Worm (Caenorhabditis elegans) whole organism, L1 larva: ENCODE results near the gene shc-3.
A peak's percentile ranks its signal among the peaks of the same experiment; 100 is the strongest.

Experiments used
- C04F5.9 ChIP-seq: sonication (generic microtip); optimal IDR thresholded peaks from 2 replicates; lab custom pipeline; 2016; ENCODE audit warnings: missing genetic modification characterization, missing compliant biosample characterization
- C34B4.2 ChIP-seq: sonication (generic microtip); optimal IDR thresholded peaks from 2 replicates; lab custom pipeline; 2017; ENCODE audit warnings: mild to moderate bottlenecking, missing genetic modification characterization, missing compliant biosample characterization
- aly-2 ChIP-seq: fragments of 150-350 bp; optimal IDR thresholded peaks from 2 replicates; lab custom pipeline; 2014; ENCODE audit warnings: missing biosample characterization, missing genetic modification characterization
- ama-1 ChIP-seq: fragments of 150-350 bp; optimal IDR thresholded peaks from 2 replicates; lab custom pipeline; 2014
- blmp-1 ChIP-seq: fragments of 150-350 bp; optimal IDR thresholded peaks from 2 replicates; lab custom pipeline; 2014; ENCODE audit warnings: missing biosample characterization, missing genetic modification characterization
- ceh-8 ChIP-seq: fragments of 200-800 bp; sonication (Bioruptor generic); optimal IDR thresholded peaks from 2 replicates; lab custom pipeline; 2018; ENCODE audit warnings: mild to moderate bottlenecking, missing genetic modification characterization, moderate library complexity, missing compliant biosample characterization
- ceh-88 ChIP-seq: fragments of 200-800 bp; sonication (Bioruptor generic); IDR thresholded peaks from 2 replicates; pipeline ENCODE4 v1.3.6; 2022; ENCODE audit warnings: missing genetic modification characterization, missing compliant biosample characterization
- ces-1 ChIP-seq: fragments of 150-350 bp; optimal IDR thresholded peaks from 2 replicates; lab custom pipeline; 2014; ENCODE audit warnings: missing biosample characterization, missing genetic modification reagents, missing genetic modification characterization
- dpl-1 ChIP-seq, 3 experiments: fragments of 150-350 bp in 2 of 3; sonication (generic microtip) in 1 of 3; optimal IDR thresholded peaks; 2 replicates each; lab custom pipeline; 2014 to 2017; ENCODE audit warnings: missing biosample characterization in 3 of 3, missing genetic modification characterization in 3 of 3, missing genetic modification reagents in 3 of 3
- efl-1 ChIP-seq, 4 experiments: fragments of 150-350 bp; optimal IDR thresholded peaks in 3 of 4; peaks in 1 of 4; 1 replicate in 1 of 4; 2 replicates in 3 of 4; lab custom pipeline; 2014; ENCODE audit warnings: missing biosample characterization in 2 of 4, missing genetic modification characterization in 2 of 4, missing genetic modification reagents in 2 of 4
- efl-3 ChIP-seq: fragments of 200-800 bp; sonication (Bioruptor generic); optimal IDR thresholded peaks from 2 replicates; lab custom pipeline; 2018; ENCODE audit warnings: mild to moderate bottlenecking, missing genetic modification characterization, missing compliant biosample characterization
- egl-27 ChIP-seq, 2 experiments: fragments of 150-350 bp in 1 of 2; sonication (generic microtip); optimal IDR thresholded peaks; 3 replicates each; lab custom pipeline; 2017 to 2018; ENCODE audit warnings: missing biosample characterization in 2 of 2, missing genetic modification characterization in 2 of 2, missing genetic modification reagents in 2 of 2
- elt-2 ChIP-seq: sonication (generic microtip); optimal IDR thresholded peaks from 2 replicates; lab custom pipeline; 2016; ENCODE audit warnings: missing genetic modification characterization, mild to moderate bottlenecking, inconsistent platforms, missing compliant biosample characterization, missing genetic modification reagents
- elt-3 ChIP-seq, 6 experiments: fragments of 150-350 bp in 1 of 6; sonication (generic microtip); optimal IDR thresholded peaks; 2 replicates each; lab custom pipeline; 2017 to 2018; ENCODE audit warnings: missing biosample characterization in 6 of 6, missing genetic modification characterization in 6 of 6, inconsistent platforms in 1 of 6
- fkh-10 ChIP-seq: sonication (generic microtip); optimal IDR thresholded peaks from 2 replicates; lab custom pipeline; 2017; ENCODE audit warnings: missing biosample characterization, missing genetic modification reagents, missing genetic modification characterization
- fkh-4 ChIP-seq: sonication (generic microtip); optimal IDR thresholded peaks from 2 replicates; lab custom pipeline; 2016; ENCODE audit warnings: missing compliant biosample characterization, missing genetic modification characterization, borderline replicate concordance
- hlh-17 ChIP-seq: fragments of 200-800 bp; sonication (Bioruptor generic); optimal IDR thresholded peaks from 2 replicates; lab custom pipeline; 2018; ENCODE audit warnings: missing genetic modification characterization, mild to moderate bottlenecking, missing compliant biosample characterization, moderate library complexity, borderline replicate concordance
- hlh-4 ChIP-seq: sonication (generic microtip); optimal IDR thresholded peaks from 2 replicates; lab custom pipeline; 2016; ENCODE audit warnings: mild to moderate bottlenecking, missing genetic modification characterization, missing compliant biosample characterization
- jun-1 ChIP-seq: fragments of 150-350 bp; optimal IDR thresholded peaks from 2 replicates; lab custom pipeline; 2014; ENCODE audit warnings: missing biosample characterization, missing genetic modification reagents, missing genetic modification characterization
- lin-15B ChIP-seq: fragments of 150-350 bp; sonication (generic microtip); optimal IDR thresholded peaks from 3 replicates; lab custom pipeline; 2014; ENCODE audit warnings: missing biosample characterization, missing genetic modification characterization
- lin-39 ChIP-seq: fragments of 150-350 bp; optimal IDR thresholded peaks from 2 replicates; lab custom pipeline; 2014; ENCODE audit warnings: missing biosample characterization, missing genetic modification reagents, missing genetic modification characterization
- mab-9 ChIP-seq: fragments of 200-800 bp; sonication (Bioruptor generic); IDR thresholded peaks from 2 replicates; pipeline ENCODE4 v1.3.6; 2022; ENCODE audit warnings: missing genetic modification reagents, missing genetic modification characterization, missing compliant biosample characterization
- nhr-11 ChIP-seq: fragments of 150-350 bp; optimal IDR thresholded peaks from 2 replicates; lab custom pipeline; 2014; ENCODE audit warnings: missing biosample characterization, missing genetic modification characterization
- nhr-19 ChIP-seq: fragments of 200-800 bp; sonication (Bioruptor generic); conservative IDR thresholded peaks from 2 replicates; pipeline ENCODE4 v1.3.6; 2022; ENCODE audit warnings: missing genetic modification characterization, missing compliant biosample characterization
- nhr-28 ChIP-seq: fragments of 150-350 bp; optimal IDR thresholded peaks from 2 replicates; lab custom pipeline; 2014; ENCODE audit warnings: missing biosample characterization, missing genetic modification characterization
- nhr-71 ChIP-seq: sonication (generic microtip); optimal IDR thresholded peaks from 2 replicates; lab custom pipeline; 2016; ENCODE audit warnings: mild to moderate bottlenecking, missing genetic modification characterization, moderate library complexity, missing compliant biosample characterization
- nhr-85 ChIP-seq: sonication (generic microtip); peaks from one replicate; lab custom pipeline; 2016; ENCODE audit warnings: missing genetic modification characterization, inconsistent platforms, missing compliant biosample characterization
- nhr-90 ChIP-seq: sonication (generic microtip); optimal IDR thresholded peaks from 2 replicates; lab custom pipeline; 2016; ENCODE audit warnings: mild to moderate bottlenecking, missing genetic modification characterization, missing compliant biosample characterization; ENCODE audit not compliant: poor library complexity
- pax-3 ChIP-seq: fragments of 200-800 bp; sonication (Bioruptor generic); optimal IDR thresholded peaks from 2 replicates; lab custom pipeline; 2018; ENCODE audit warnings: mild to moderate bottlenecking, missing genetic modification characterization, moderate library complexity, missing compliant biosample characterization
- rnt-1 ChIP-seq: sonication (generic microtip); optimal IDR thresholded peaks from 2 replicates; lab custom pipeline; 2016; ENCODE audit warnings: mild to moderate bottlenecking, missing genetic modification characterization, moderate library complexity, missing compliant biosample characterization
- skn-1 ChIP-seq: fragments of 150-350 bp; optimal IDR thresholded peaks from 2 replicates; lab custom pipeline; 2014; ENCODE audit warnings: missing biosample characterization, missing genetic modification characterization
- snpc-4 ChIP-seq: fragments of 150-350 bp; optimal IDR thresholded peaks from 2 replicates; lab custom pipeline; 2014; ENCODE audit warnings: missing biosample characterization, missing genetic modification characterization
- snu-23 ChIP-seq: sonication (generic microtip); optimal IDR thresholded peaks from 2 replicates; lab custom pipeline; 2016; ENCODE audit warnings: missing genetic modification characterization, missing compliant biosample characterization
- sox-4 ChIP-seq: sonication (generic microtip); optimal IDR thresholded peaks from 2 replicates; lab custom pipeline; 2016; ENCODE audit warnings: missing genetic modification characterization, missing compliant biosample characterization
- sptf-1 ChIP-seq: fragments of 150-350 bp; optimal IDR thresholded peaks from 2 replicates; lab custom pipeline; 2014; ENCODE audit warnings: missing biosample characterization, missing genetic modification characterization
- tbx-2 ChIP-seq: sonication (generic microtip); optimal IDR thresholded peaks from 2 replicates; lab custom pipeline; 2016; ENCODE audit warnings: missing genetic modification characterization, missing compliant biosample characterization
- tlp-1 ChIP-seq: fragments of 150-350 bp; optimal IDR thresholded peaks from 2 replicates; lab custom pipeline; 2014; ENCODE audit warnings: missing biosample characterization, missing genetic modification characterization
- unc-130 ChIP-seq: fragments of 150-350 bp; optimal IDR thresholded peaks from 2 replicates; lab custom pipeline; 2017; ENCODE audit warnings: missing biosample characterization, missing genetic modification characterization, inconsistent platforms
- unc-30 ChIP-seq: sonication (generic microtip); optimal IDR thresholded peaks from 2 replicates; lab custom pipeline; 2017; ENCODE audit warnings: missing biosample characterization, missing genetic modification characterization
- unc-62 ChIP-seq: fragments of 150-350 bp; optimal IDR thresholded peaks from 2 replicates; lab custom pipeline; 2014; ENCODE audit warnings: missing biosample characterization, missing genetic modification reagents, missing genetic modification characterization
- unc-86 ChIP-seq: sonication (generic microtip); optimal IDR thresholded peaks from 2 replicates; lab custom pipeline; 2016; ENCODE audit warnings: missing genetic modification characterization, missing compliant biosample characterization
- unc-98 ChIP-seq: fragments of 200-800 bp; sonication (Bioruptor generic); IDR thresholded peaks from 2 replicates; pipeline ENCODE4 v1.3.6; 2022; ENCODE audit warnings: missing genetic modification characterization, missing compliant biosample characterization
- vab-15 ChIP-seq: sonication (generic microtip); optimal IDR thresholded peaks from 2 replicates; lab custom pipeline; 2017; ENCODE audit warnings: missing genotype, mild to moderate bottlenecking, missing genetic modification characterization, missing compliant biosample characterization
- xbp-1 ChIP-seq: sonication (generic microtip); optimal IDR thresholded peaks from 2 replicates; lab custom pipeline; 2016; ENCODE audit warnings: missing genetic modification characterization, missing compliant biosample characterization
- zip-4 ChIP-seq: fragments of 200-800 bp; sonication (Bioruptor generic); optimal IDR thresholded peaks from 2 replicates; lab custom pipeline; 2018; ENCODE audit warnings: mild to moderate bottlenecking, missing genetic modification characterization, moderate library complexity, missing compliant biosample characterization
- ztf-11 ChIP-seq, 2 experiments: sonication (generic microtip); optimal IDR thresholded peaks; 2 replicates each; lab custom pipeline; 2016 to 2017; ENCODE audit warnings: missing genetic modification characterization in 2 of 2, missing biosample characterization in 1 of 2, missing compliant biosample characterization in 1 of 2

shc-3 gene

ce11 chrX:13716313-13716712, 1.0 kb upstream of the shc-3 start (continued):
- TF ChIP-seq ces-1 (GFP tag; lab: Kevin White, UChicago), result no peak
- TF ChIP-seq lin-15B (tag; lab: Kevin White, UChicago), result no peak
- TF ChIP-seq lin-39 (tag; lab: Kevin White, UChicago), result no peak
- TF ChIP-seq mab-9 (GFP tag; lab: Robert Waterston, UW), result no peak
- peak; percentile 14 for TF ChIP-seq snpc-4 (tag; lab: Kevin White, UChicago)
- TF ChIP-seq tbx-2, result peak; percentile 29
- no peak for TF ChIP-seq pax-3 (tag; lab: Kevin White, UChicago)
- peak; percentile 51 for TF ChIP-seq nhr-90
- TF ChIP-seq fkh-10, result no peak

ce11 chrX:13722821-13723220, 5.5 kb downstream of the shc-3 start, which contains the start of gene poml-1:
poml-1 (minus strand) TSS chrX:13722921.
- TF ChIP-seq unc-62 (GFP tag; lab: Kevin White, UChicago), result no peak
- no peak for TF ChIP-seq snu-23
- TF ChIP-seq fkh-4, result no peak
- TF ChIP-seq elt-3 (tag; optimal IDR thresholded peaks at IDR 0.05; lab: Kevin White, UChicago), result no peak
- TF ChIP-seq elt-2, result no peak
- no peak for TF ChIP-seq unc-98 (GFP tag; lab: Robert Waterston, UW)
- no peak for TF ChIP-seq egl-27 (tag; optimal IDR thresholded peaks at IDR 0.05; lab: Kevin White, UChicago)
- no peak for TF ChIP-seq tlp-1
- no peak for TF ChIP-seq hlh-17 (GFP tag; lab: Kevin White, UChicago)
- TF ChIP-seq ceh-88 (GFP tag; lab: Robert Waterston, UW), result no peak
- no peak for TF ChIP-seq pax-3 (tag; lab: Kevin White, UChicago)
- no peak for TF ChIP-seq unc-86 (tag; lab: Kevin White, UChicago)

- TF ChIP-seq efl-1 (optimal IDR thresholded peaks at IDR 0.05; lab: Kevin White, UChicago) (no peak), efl-1 (GFP tag; optimal IDR thresholded peaks at IDR 0.05 in 1 of 2; lab: Kevin White, UChicago) (no peak), nhr-28 (tag; lab: Kevin White, UChicago) (no peak), ztf-11 (tag; optimal IDR thresholded peaks at IDR 0.05; lab: Kevin White, UChicago) (no peak), dpl-1 (GFP tag; optimal IDR thresholded peaks at IDR 0.05; lab: Kevin White, UChicago) (no peak), nhr-11 (no peak), nhr-71 (tag; lab: Kevin White, UChicago) (no peak), skn-1 (tag; lab: Kevin White, UChicago) (no peak), nhr-90 (no peak)
Observed at ce11 chrX:13724364-13724763, 7.0 kb downstream of the shc-3 start, which contains the start of gene K11E4.6. K11E4.6 (plus strand) TSS chrX:13724664.

- TF ChIP-seq blmp-1 (tag; lab: Kevin White, UChicago) (peak; percentile 66), elt-3 (tag; optimal IDR thresholded peaks at IDR 0.05; lab: Kevin White, UChicago) (peak in 1 of 6 experiments; percentile 19), ceh-8 (no peak), egl-27 (tag; optimal IDR thresholded peaks at IDR 0.05; lab: Kevin White, UChicago) (no peak), fkh-4 (no peak), aly-2 (tag; lab: Kevin White, UChicago) (no peak), jun-1 (tag; lab: Kevin White, UChicago) (no peak), efl-3 (GFP tag; lab: Kevin White, UChicago) (no peak)
Observed at ce11 chrX:13726285-13726684, 8.9 kb downstream of the shc-3 start.

- no peak for TF ChIP-seq ama-1
- TF ChIP-seq nhr-19 (GFP tag; lab: Robert Waterston, UW), result peak; percentile 74
- TF ChIP-seq C34B4.2 (tag; lab: Kevin White, UChicago), result no peak
- TF ChIP-seq unc-30 (tag; lab: Kevin White, UChicago), result no peak
- no peak for TF ChIP-seq ceh-8
- TF ChIP-seq sox-4 (tag; lab: Kevin White, UChicago), result no peak
- no peak for TF ChIP-seq nhr-11
- TF ChIP-seq nhr-90, result peak; percentile 47
- TF ChIP-seq nhr-85, result peak; percentile 12
- TF ChIP-seq zip-4 (GFP tag; lab: Kevin White, UChicago), result no peak
- TF ChIP-seq aly-2 (tag; lab: Kevin White, UChicago), result no peak
- TF ChIP-seq hlh-4 (tag; lab: Kevin White, UChicago), result no peak
- no peak for TF ChIP-seq C04F5.9 (tag; lab: Kevin White, UChicago)
- TF ChIP-seq xbp-1 (tag; lab: Kevin White, UChicago), result peak; percentile 61
- no peak for TF ChIP-seq ceh-88 (GFP tag; lab: Robert Waterston, UW)
- no peak for TF ChIP-seq vab-15 (tag; lab: Kevin White, UChicago)
- no peak for TF ChIP-seq sptf-1 (tag; lab: Kevin White, UChicago)
- TF ChIP-seq unc-130, result peak; percentile 83
- TF ChIP-seq rnt-1 (tag; lab: Kevin White, UChicago), result peak; percentile 86
Observed at ce11 chrX:13726874-13727343, 9.6 kb downstream of the shc-3 start, which contains the start of gene pix-1. pix-1 (plus strand) TSS chrX:13727293.
